ENCODE assay signal across 5 worm cellular contexts in genomic region chrV:13908120-13908915, ce11.
TF ChIP-seq lines count a peak whose summit lies in the region.

No protein-coding gene starts in this region.

TF ChIP-seq in whole organism, L1 larva, 84 proteins besides CTCF, POLR2A, EP300 and RAD21 (continues in another document):
- TF ChIP-seq dpl-1 (GFP tag; optimal IDR thresholded peaks at IDR 0.05; lab: Kevin White, UChicago) (no peak), lin-39 (tag; optimal IDR thresholded peaks at IDR 0.05; lab: Kevin White, UChicago) (no peak), unc-130 (tag; optimal IDR thresholded peaks at IDR 0.05; lab: Kevin White, UChicago) (no peak), xbp-1 (tag; optimal IDR thresholded peaks at IDR 0.05; lab: Kevin White, UChicago) (no peak), ceh-63 (GFP tag; optimal IDR thresholded peaks at IDR 0.05; lab: Kevin White, UChicago) (no peak), sox-4 (tag; optimal IDR thresholded peaks at IDR 0.05; lab: Kevin White, UChicago) (no peak), grh-1 (GFP tag; IDR thresholded peaks at IDR 0.05; lab: Robert Waterston, UW) (no peak), nhr-76 (tag; optimal IDR thresholded peaks at IDR 0.05; lab: Kevin White, UChicago) (no peak), unc-62 (GFP tag; optimal IDR thresholded peaks at IDR 0.05; lab: Kevin White, UChicago) (no peak), C04F5.9 (tag; optimal IDR thresholded peaks at IDR 0.05; lab: Kevin White, UChicago) (no peak), lir-3 (tag; optimal IDR thresholded peaks at IDR 0.05; lab: Kevin White, UChicago; ENCODE audit: poor library complexity) (peak; percentile 17), lsy-2 (tag; optimal IDR thresholded peaks at IDR 0.05; lab: Kevin White, UChicago) (no peak), elt-3 (tag; optimal IDR thresholded peaks at IDR 0.05; lab: Kevin White, UChicago) (peak in 1 of 6 experiments; percentile 6), nhr-85 (tag; lab: Kevin White, UChicago) (peak; percentile 39), blmp-1 (tag; optimal IDR thresholded peaks at IDR 0.05; lab: Kevin White, UChicago) (no peak), jun-1 (tag; optimal IDR thresholded peaks at IDR 0.05; lab: Kevin White, UChicago) (no peak), lin-35 (GFP tag; optimal IDR thresholded peaks at IDR 0.05; lab: Kevin White, UChicago) (no peak), alr-1 (tag; optimal IDR thresholded peaks at IDR 0.05; lab: Kevin White, UChicago; ENCODE audit: borderline replicate concordance) (no peak), nhr-47 (tag; optimal IDR thresholded peaks at IDR 0.05; lab: Kevin White, UChicago) (no peak)

TF ChIP-seq in whole organism, L2 larva, 48 proteins besides CTCF, POLR2A, EP300 and RAD21:
- TF ChIP-seq ZK546.5 (tag; optimal IDR thresholded peaks at IDR 0.05; lab: Kevin White, UChicago) = no peak
- TF ChIP-seq ztf-1 (GFP tag; conservative IDR thresholded peaks at IDR 0.05; lab: Robert Waterston, UW) = no peak
- no peak for TF ChIP-seq sma-3 (GFP tag; optimal IDR thresholded peaks at IDR 0.05; lab: Kevin White, UChicago)
- TF ChIP-seq Y55F3AM.14 (GFP tag; optimal IDR thresholded peaks at IDR 0.05; lab: Kevin White, UChicago) = peak; percentile 29
- peak; percentile 8 for TF ChIP-seq sma-9 (GFP tag; optimal IDR thresholded peaks at IDR 0.05; lab: Kevin White, UChicago)
- TF ChIP-seq sma-9 (tag; optimal IDR thresholded peaks at IDR 0.05; lab: Kevin White, UChicago) = no peak
- TF ChIP-seq aly-2 (tag; optimal IDR thresholded peaks at IDR 0.05; lab: Kevin White, UChicago) = no peak
- no peak for TF ChIP-seq dmd-4 (tag; optimal IDR thresholded peaks at IDR 0.05; lab: Kevin White, UChicago)
- peak; percentile 92 for TF ChIP-seq ama-1 (optimal IDR thresholded peaks at IDR 0.05; lab: Kevin White, UChicago)
- peak in 1 of 2 experiments; percentile 38 for TF ChIP-seq lsy-2 (tag; optimal IDR thresholded peaks at IDR 0.05; lab: Kevin White, UChicago)
- TF ChIP-seq ztf-4 (tag; optimal IDR thresholded peaks at IDR 0.05; lab: Kevin White, UChicago) = peak; percentile 66
- no peak for TF ChIP-seq zag-1 (tag; optimal IDR thresholded peaks at IDR 0.05; lab: Kevin White, UChicago)
TF ChIP-seq in whole organism, L2 larva: peak in this region for 5.

TF ChIP-seq in whole organism, L3 larva, 47 proteins besides CTCF, POLR2A, EP300 and RAD21:
- TF ChIP-seq nhr-28 (tag; optimal IDR thresholded peaks at IDR 0.05; lab: Kevin White, UChicago) (no peak), ztf-4 (tag; optimal IDR thresholded peaks at IDR 0.05; lab: Kevin White, UChicago) (peak; percentile 24), nhr-76 (tag; optimal IDR thresholded peaks at IDR 0.05; lab: Kevin White, UChicago) (no peak), nhr-43 (tag; optimal IDR thresholded peaks at IDR 0.05; lab: Kevin White, UChicago; ENCODE audit: poor library complexity, severe bottlenecking) (peak; percentile 65), nfya-1 (tag; optimal IDR thresholded peaks at IDR 0.05; lab: Kevin White, UChicago; ENCODE audit: insufficient read depth) (peak; percentile 12), ama-1 (optimal IDR thresholded peaks at IDR 0.05; lab: Kevin White, UChicago) (peak; percentile 87)

TF ChIP-seq in whole organism, L4 larva, 104 proteins besides CTCF, POLR2A, EP300 and RAD21:
- TF ChIP-seq mes-2 (tag; optimal IDR thresholded peaks at IDR 0.05; lab: Kevin White, UChicago; ENCODE audit: poor library complexity, severe bottlenecking) = peak; percentile 29
- TF ChIP-seq daf-16 (GFP tag; optimal IDR thresholded peaks at IDR 0.05; lab: Kevin White, UChicago) = no peak
- peak; percentile 3 for TF ChIP-seq daf-16 (tag; optimal IDR thresholded peaks at IDR 0.05; lab: Kevin White, UChicago)
- TF ChIP-seq T20F7.1 (GFP tag; optimal IDR thresholded peaks at IDR 0.05; lab: Kevin White, UChicago) = peak; percentile 31
- TF ChIP-seq sdz-12 (GFP tag; optimal IDR thresholded peaks at IDR 0.05; lab: Kevin White, UChicago) = peak; percentile 60
- 0 out of 2 replicates have a peak, but pooled peaks have one; percentile 24 for TF ChIP-seq Y48G9A.11 (GFP tag; IDR thresholded peaks at IDR 0.05; lab: Robert Waterston, UW)
- TF ChIP-seq lin-15B (tag; optimal IDR thresholded peaks at IDR 0.05; lab: Kevin White, UChicago) = no peak
- 0 out of 2 replicates have a peak, but pooled peaks have one; percentile 6 for TF ChIP-seq snpc-1.2 (GFP tag; IDR thresholded peaks at IDR 0.05; lab: Robert Waterston, UW)
- peak; percentile 7 for TF ChIP-seq T26A8.4 (GFP tag; IDR thresholded peaks at IDR 0.05; lab: Robert Waterston, UW)
- no peak for TF ChIP-seq nhr-48 (tag; optimal IDR thresholded peaks at IDR 0.05; lab: Kevin White, UChicago)
- peak in 1 of 2 experiments; percentile 18 for TF ChIP-seq hif-1 (tag; optimal IDR thresholded peaks at IDR 0.05; lab: Kevin White, UChicago)
- no peak for TF ChIP-seq zip-2 (tag; optimal IDR thresholded peaks at IDR 0.05; lab: Kevin White, UChicago)
- TF ChIP-seq aha-1 (tag; lab: Kevin White, UChicago) = peak; percentile 72
- 0 out of 2 replicates have a peak, but pooled peaks have one; percentile 6 for TF ChIP-seq lin-1 (GFP tag; IDR thresholded peaks at IDR 0.05; lab: Robert Waterston, UW)

TF ChIP-seq in whole organism, young adult, 124 proteins besides CTCF, POLR2A, EP300 and RAD21 (continues in another document):
- TF ChIP-seq ceh-79 (tag; optimal IDR thresholded peaks at IDR 0.05; lab: Kevin White, UChicago) (no peak), nfyb-1 (GFP tag; IDR thresholded peaks at IDR 0.05; lab: Robert Waterston, UW) (peak; percentile 64), F52B5.7 (tag; optimal IDR thresholded peaks at IDR 0.05; lab: Kevin White, UChicago) (no peak), Y56A3A.18 (GFP tag; IDR thresholded peaks at IDR 0.05; lab: Robert Waterston, UW) (peak; percentile 7; the same call in 1 of the 2 replicates), die-1 (tag; optimal IDR thresholded peaks at IDR 0.05; lab: Kevin White, UChicago) (no peak), mcd-1 (GFP tag; IDR thresholded peaks at IDR 0.05; lab: Robert Waterston, UW) (no peak), bed-2 (GFP tag; IDR thresholded peaks at IDR 0.05; lab: Robert Waterston, UW) (no peak), lin-35 (GFP tag; optimal IDR thresholded peaks at IDR 0.05; lab: Kevin White, UChicago) (peak in 1 of 3 experiments; percentile 39), hsf-1 (GFP tag; IDR thresholded peaks at IDR 0.05; lab: Robert Waterston, UW) (no peak), zim-3 (tag; optimal IDR thresholded peaks at IDR 0.05; lab: Kevin White, UChicago) (no peak), F57A8.1 (GFP tag; optimal IDR thresholded peaks at IDR 0.05; lab: Kevin White, UChicago) (no peak), F39B2.1 (GFP tag; IDR thresholded peaks at IDR 0.05; lab: Robert Waterston, UW) (no peak), nfya-1 (tag; optimal IDR thresholded peaks at IDR 0.05; lab: Kevin White, UChicago; ENCODE audit: borderline replicate concordance, insufficient read depth) (no peak), Y95B8A.8 (GFP tag; IDR thresholded peaks at IDR 0.05; lab: Robert Waterston, UW) (peak; percentile 71; the same call in 1 of the 2 replicates), B0336.3 (GFP tag; IDR thresholded peaks at IDR 0.05; lab: Robert Waterston, UW) (peak; percentile 15), snpc-3.4 (tag; optimal IDR thresholded peaks at IDR 0.05; lab: Kevin White, UChicago) (no peak), lin-54 (GFP tag; optimal IDR thresholded peaks at IDR 0.05; lab: Kevin White, UChicago) (no peak), cebp-1 (GFP tag; IDR thresholded peaks at IDR 0.05; lab: Robert Waterston, UW) (no peak), cebp-1 (tag; optimal IDR thresholded peaks at IDR 0.05; lab: Kevin White, UChicago) (peak; percentile 29), ccch-3 (GFP tag; optimal IDR thresholded peaks at IDR 0.05; lab: Kevin White, UChicago) (no peak), attf-6 (GFP tag; IDR thresholded peaks at IDR 0.05; lab: Robert Waterston, UW) (no peak; the same call in 1 of the 2 replicates), nhr-120 (GFP tag; IDR thresholded peaks at IDR 0.05; lab: Robert Waterston, UW) (no peak), unc-62 (GFP tag; optimal IDR thresholded peaks at IDR 0.05; lab: Kevin White, UChicago) (no peak), tbx-9 (tag; optimal IDR thresholded peaks at IDR 0.05; lab: Kevin White, UChicago; ENCODE audit: borderline replicate concordance) (no peak), lsy-27 (tag; optimal IDR thresholded peaks at IDR 0.05; lab: Kevin White, UChicago; ENCODE audit: borderline replicate concordance, insufficient read depth) (no peak), dpl-1 (GFP tag; optimal IDR thresholded peaks at IDR 0.05; lab: Kevin White, UChicago) (no peak), rpc-1 (optimal IDR thresholded peaks at IDR 0.05; lab: Kevin White, UChicago) (no peak), rpc-1 (tag; optimal IDR thresholded peaks at IDR 0.05; lab: Kevin White, UChicago) (no peak), pha-4 (tag; optimal IDR thresholded peaks at IDR 0.05; lab: Kevin White, UChicago) (no peak), dox-1 (GFP tag; IDR thresholded peaks at IDR 0.05; lab: Robert Waterston, UW) (peak; percentile 57), ztf-6 (GFP tag; IDR thresholded peaks at IDR 0.05; lab: Robert Waterston, UW) (no peak), madf-3 (GFP tag; IDR thresholded peaks at IDR 0.05; lab: Robert Waterston, UW) (0 out of 2 replicates have a peak, but pooled peaks have one; percentile 27), mes-4 (tag; optimal IDR thresholded peaks at IDR 0.05; lab: Kevin White, UChicago) (no peak), Y67H2A.10 (GFP tag; conservative IDR thresholded peaks at IDR 0.05; lab: Robert Waterston, UW) (no peak), lir-1 (GFP tag; conservative IDR thresholded peaks at IDR 0.05; lab: Robert Waterston, UW) (no peak), hrde-1 (tag; optimal IDR thresholded peaks at IDR 0.05; lab: Kevin White, UChicago; ENCODE audit: borderline replicate concordance) (no peak), K11D2.4 (GFP tag; IDR thresholded peaks at IDR 0.05; lab: Robert Waterston, UW) (peak; percentile 45), snpc-1.3 (tag; optimal IDR thresholded peaks at IDR 0.05; lab: Kevin White, UChicago; ENCODE audit: insufficient read depth) (no peak), chd-7 (tag; optimal IDR thresholded peaks at IDR 0.05; lab: Kevin White, UChicago) (peak; percentile 38), bed-1 (GFP tag; IDR thresholded peaks at IDR 0.05; lab: Robert Waterston, UW) (no peak), sptf-2 (GFP tag; optimal IDR thresholded peaks at IDR 0.05; lab: Kevin White, UChicago) (no peak), nhr-27 (tag; optimal IDR thresholded peaks at IDR 0.05; lab: Kevin White, UChicago) (no peak), F23B12.7 (tag; optimal IDR thresholded peaks at IDR 0.05; lab: Kevin White, UChicago; ENCODE audit: insufficient read depth) (no peak), Y53F4B.3 (GFP tag; IDR thresholded peaks at IDR 0.05; lab: Robert Waterston, UW) (no peak), ama-1 (optimal IDR thresholded peaks at IDR 0.05; lab: Kevin White, UChicago) (peak; percentile 53), ama-1 (GFP tag; optimal IDR thresholded peaks at IDR 0.05; lab: Kevin White, UChicago) (no peak)
